Worm (Caenorhabditis elegans) whole organism, midembryonic: ENCODE measurements around the gene rnh-1.0.
A peak's percentile ranks its signal among the peaks of the same experiment; 100 is the strongest.

ENCODE experiments used
- T22C8.4 ChIP-seq: fragments of 200-800 bp; sonication (Bioruptor generic); IDR thresholded peaks from 2 replicates; pipeline ENCODE4 v1.3.6; 2022; ENCODE audit warnings: missing genetic modification characterization, missing compliant biosample characterization
- cog-1 ChIP-seq: sonication (generic microtip); optimal IDR thresholded peaks from 2 replicates; lab custom pipeline; 2016; ENCODE audit warnings: missing genetic modification characterization, missing compliant biosample characterization
- flt-1 ChIP-seq: fragments of 200-800 bp; sonication (Bioruptor generic); IDR thresholded peaks from 2 replicates; pipeline ENCODE4 v1.3.6; 2022; ENCODE audit warnings: missing genetic modification characterization, missing compliant biosample characterization
- klf-2 ChIP-seq: fragments of 200-800 bp; sonication (Bioruptor generic); conservative IDR thresholded peaks from 2 replicates; pipeline ENCODE4 v1.3.6; 2022; ENCODE audit warnings: missing genetic modification reagents, missing genetic modification characterization, missing compliant biosample characterization
- med-1 ChIP-seq: sonication (generic microtip); optimal IDR thresholded peaks from 2 replicates; lab custom pipeline; 2017; ENCODE audit warnings: missing genetic modification characterization, mild to moderate bottlenecking, missing compliant biosample characterization, antibody characterized with exemption, missing genetic modification reagents; ENCODE audit not compliant: insufficient read depth
- ref-1 ChIP-seq: fragments of 200-800 bp; sonication (Bioruptor generic); conservative IDR thresholded peaks from 2 replicates; pipeline ENCODE4 v1.3.6; 2022; ENCODE audit warnings: missing genetic modification reagents, missing genetic modification characterization, missing compliant biosample characterization
- tab-1 ChIP-seq: fragments of 200-800 bp; sonication (Bioruptor generic); IDR thresholded peaks from 2 replicates; pipeline ENCODE4 v1.3.6; 2022; ENCODE audit warnings: missing genetic modification characterization, missing compliant biosample characterization
- ztf-23 ChIP-seq: fragments of 200-800 bp; sonication (Bioruptor generic); IDR thresholded peaks from 2 replicates; pipeline ENCODE4 v1.3.6; 2022; ENCODE audit warnings: missing genetic modification reagents, missing genetic modification characterization, missing compliant biosample characterization
- ztf-29 ChIP-seq: fragments of 200-800 bp; sonication (Bioruptor generic); IDR thresholded peaks from 2 replicates; pipeline ENCODE4 v1.3.6; 2022; ENCODE audit warnings: missing genetic modification reagents, missing genetic modification characterization, missing compliant biosample characterization

rnh-1.0 gene

DNA sequence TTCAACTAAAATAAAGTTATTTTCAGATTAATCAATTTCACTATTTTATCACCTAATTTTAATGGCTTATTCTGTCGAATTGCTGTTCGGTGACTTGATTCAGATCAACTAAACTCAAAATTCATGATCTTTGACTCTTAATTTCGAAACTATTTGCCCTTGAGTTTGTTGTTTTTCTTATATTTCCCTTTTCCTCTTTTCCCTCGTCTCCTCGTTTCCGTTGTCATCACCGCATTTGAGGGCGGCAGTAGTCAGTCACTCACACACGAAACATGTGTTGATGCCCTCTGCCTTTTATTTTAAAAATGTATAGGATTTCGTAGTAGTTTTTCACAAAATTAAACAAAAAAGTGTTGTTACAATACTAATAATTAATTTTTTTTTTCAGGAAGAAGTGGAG lies at the start of gene rnh-1.0:
Gene rnh-1.0 (plus strand): TSS at position 389 of the 400 bp plus-strand sequence.
- TF ChIP-seq klf-2 (GFP tag; lab: Robert Waterston, UW) (no peak), flt-1 (GFP tag; lab: Robert Waterston, UW) (no peak), ztf-29 (no peak), med-1 (GFP tag; lab: Kevin White, UChicago) (no peak), T22C8.4 (GFP tag; lab: Robert Waterston, UW) (no peak), ref-1 (GFP tag; lab: Robert Waterston, UW) (no peak), ztf-23 (GFP tag; lab: Robert Waterston, UW) (no peak), cog-1 (tag; lab: Kevin White, UChicago) (no peak)

DNA sequence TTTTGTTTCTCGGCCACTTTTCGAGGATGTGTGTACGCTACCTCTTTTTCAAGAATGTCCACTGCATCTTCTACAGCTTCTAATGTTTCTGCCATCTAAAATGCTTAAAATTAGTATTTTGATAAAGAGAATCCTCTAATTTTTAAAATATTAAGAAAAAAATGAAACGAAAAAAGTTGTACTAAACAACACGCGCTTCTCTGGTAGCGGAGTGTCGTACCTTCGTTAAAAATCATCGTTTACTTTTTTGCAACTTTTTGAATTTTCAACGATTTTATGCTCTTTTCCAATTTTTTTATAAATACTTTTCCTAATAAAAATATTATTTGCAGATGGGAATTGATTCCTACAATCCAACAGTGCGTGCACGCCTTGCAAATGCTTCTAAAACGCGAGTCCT lies 49.4 kb upstream of the rnh-1.0 start, which contains the start of the genes gldi-11 and ZK546.2:
Gene gldi-11 (minus strand): TSS at position 95 of the 400 bp plus-strand sequence.
Gene ZK546.2 (plus strand): TSS at position 333 of the 400 bp plus-strand sequence.
- TF ChIP-seq flt-1 (GFP tag; lab: Robert Waterston, UW) (no peak), tab-1 (GFP tag; lab: Robert Waterston, UW) (no peak), ztf-29 (no peak), T22C8.4 (GFP tag; lab: Robert Waterston, UW) (no peak), ztf-23 (GFP tag; lab: Robert Waterston, UW) (no peak), cog-1 (tag; lab: Kevin White, UChicago) (no peak), ref-1 (GFP tag; lab: Robert Waterston, UW) (no peak)

DNA sequence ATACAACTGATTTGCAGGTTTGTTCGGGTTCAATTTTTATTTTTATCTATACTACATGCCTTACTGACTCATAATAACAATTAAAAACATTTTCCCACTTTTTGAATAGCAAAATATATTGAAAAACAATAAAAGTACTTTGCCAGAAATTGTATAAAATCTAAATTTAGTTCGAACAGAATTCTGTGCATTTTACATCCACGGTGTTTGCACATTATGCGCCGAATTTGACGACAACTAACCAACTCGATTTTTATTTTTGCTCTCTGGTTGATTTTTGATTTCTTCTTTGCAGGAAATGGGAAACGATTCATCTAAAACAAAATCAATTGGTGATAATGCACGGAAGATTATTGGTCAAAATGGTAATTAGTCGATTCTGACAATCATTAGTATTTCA lies 48.4 kb upstream of the rnh-1.0 start:
- TF ChIP-seq ztf-29 (no peak), klf-2 (GFP tag; lab: Robert Waterston, UW) (no peak), flt-1 (GFP tag; lab: Robert Waterston, UW) (no peak), ztf-23 (GFP tag; lab: Robert Waterston, UW) (no peak), med-1 (GFP tag; lab: Kevin White, UChicago) (no peak), T22C8.4 (GFP tag; lab: Robert Waterston, UW) (no peak), ref-1 (GFP tag; lab: Robert Waterston, UW) (no peak), cog-1 (tag; lab: Kevin White, UChicago) (no peak), tab-1 (GFP tag; lab: Robert Waterston, UW) (no peak)

DNA sequence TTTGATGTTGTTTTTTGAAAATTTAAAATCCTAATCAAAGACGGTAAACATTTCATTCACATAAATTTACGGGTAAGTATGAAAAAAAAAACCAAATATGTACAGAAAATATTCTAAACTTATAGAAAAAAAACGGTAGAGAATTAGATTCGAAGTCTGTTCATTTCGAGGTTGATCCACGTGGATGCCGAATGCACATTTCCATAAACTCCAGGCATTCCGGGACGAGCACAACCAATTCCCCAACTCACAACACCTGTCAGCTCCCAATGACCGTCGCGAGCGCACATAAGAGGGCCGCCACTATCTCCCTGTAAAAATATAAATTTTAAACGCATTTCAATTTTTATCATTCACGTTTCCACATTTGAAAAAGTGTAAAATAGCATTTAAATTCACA lies 47.0 kb upstream of the rnh-1.0 start:
- TF ChIP-seq flt-1 (GFP tag; lab: Robert Waterston, UW) (no peak), ztf-23 (GFP tag; lab: Robert Waterston, UW) (0 out of 2 replicates have a peak, but pooled peaks have one; percentile 15), cog-1 (tag; lab: Kevin White, UChicago) (no peak)

DNA sequence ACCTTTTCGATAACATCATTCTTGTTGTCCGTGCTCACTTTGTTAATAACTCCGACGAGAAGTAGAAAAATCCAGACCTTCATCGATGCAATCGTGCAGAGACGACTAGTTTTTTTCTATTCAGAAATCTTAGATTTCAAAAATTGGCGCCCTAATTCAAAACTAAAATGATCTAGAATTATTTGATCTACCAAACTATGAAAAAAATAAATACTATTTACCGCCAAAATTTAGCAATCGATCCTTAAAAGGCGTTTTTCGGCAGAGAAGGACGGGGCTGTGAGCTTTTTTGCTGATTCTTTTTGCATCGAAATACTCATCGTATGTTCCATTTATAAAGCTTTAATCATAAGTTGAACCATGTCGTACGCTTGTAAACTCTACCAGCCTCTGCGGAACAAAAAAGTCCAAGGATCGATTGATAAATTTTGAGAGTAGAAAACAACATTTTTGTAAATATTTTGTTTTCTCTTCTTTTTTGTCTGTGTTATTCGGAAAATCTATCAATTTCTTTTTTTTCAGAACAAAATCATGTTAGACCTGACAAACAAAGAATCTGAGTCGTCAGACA lies 45.7 kb upstream of the rnh-1.0 start, which contains the start of the genes try-1 and zyg-12:
Gene try-1 (minus strand): TSS at position 148 of the 571 bp plus-strand sequence.
Gene zyg-12 (plus strand): TSS at position 521 of the 571 bp plus-strand sequence.
- TF ChIP-seq T22C8.4 (GFP tag; lab: Robert Waterston, UW) (no peak), ztf-23 (GFP tag; lab: Robert Waterston, UW) (no peak), tab-1 (GFP tag; lab: Robert Waterston, UW) (no peak), klf-2 (GFP tag; lab: Robert Waterston, UW) (no peak), med-1 (GFP tag; lab: Kevin White, UChicago) (no peak), ref-1 (GFP tag; lab: Robert Waterston, UW) (no peak), ztf-29 (no peak), flt-1 (GFP tag; lab: Robert Waterston, UW) (no peak), cog-1 (tag; lab: Kevin White, UChicago) (no peak)

DNA sequence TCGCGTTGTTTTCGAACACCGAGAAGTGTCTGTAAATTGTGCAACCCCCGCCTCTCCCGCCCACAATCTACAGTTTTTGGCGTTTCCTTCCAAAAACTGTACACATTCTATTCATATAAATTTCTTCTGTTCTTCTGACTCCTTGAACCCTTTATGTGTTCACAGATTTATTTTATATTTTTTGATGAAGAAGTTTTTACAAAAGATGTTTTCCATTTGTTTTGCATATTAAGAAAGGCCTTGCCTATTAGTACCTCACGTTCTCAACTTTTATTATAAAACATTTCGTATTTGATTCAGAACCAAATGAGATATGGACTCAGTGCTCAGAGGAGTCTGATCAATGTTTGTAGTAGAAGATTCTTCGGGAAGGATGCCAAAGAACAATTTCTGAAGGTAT lies 41.8 kb upstream of the rnh-1.0 start, which contains the start of gene ndx-3:
Gene ndx-3 (plus strand): TSS at position 301 of the 400 bp plus-strand sequence.
- TF ChIP-seq flt-1 (GFP tag; lab: Robert Waterston, UW): no peak
- TF ChIP-seq med-1 (GFP tag; lab: Kevin White, UChicago): no peak
- no peak for TF ChIP-seq ref-1 (GFP tag; lab: Robert Waterston, UW)
- no peak for TF ChIP-seq klf-2 (GFP tag; lab: Robert Waterston, UW)
- no peak for TF ChIP-seq tab-1 (GFP tag; lab: Robert Waterston, UW)
- TF ChIP-seq cog-1 (tag; lab: Kevin White, UChicago): no peak
- no peak for TF ChIP-seq ztf-29
- no peak for TF ChIP-seq ztf-23 (GFP tag; lab: Robert Waterston, UW)
- TF ChIP-seq T22C8.4 (GFP tag; lab: Robert Waterston, UW): no peak

DNA sequence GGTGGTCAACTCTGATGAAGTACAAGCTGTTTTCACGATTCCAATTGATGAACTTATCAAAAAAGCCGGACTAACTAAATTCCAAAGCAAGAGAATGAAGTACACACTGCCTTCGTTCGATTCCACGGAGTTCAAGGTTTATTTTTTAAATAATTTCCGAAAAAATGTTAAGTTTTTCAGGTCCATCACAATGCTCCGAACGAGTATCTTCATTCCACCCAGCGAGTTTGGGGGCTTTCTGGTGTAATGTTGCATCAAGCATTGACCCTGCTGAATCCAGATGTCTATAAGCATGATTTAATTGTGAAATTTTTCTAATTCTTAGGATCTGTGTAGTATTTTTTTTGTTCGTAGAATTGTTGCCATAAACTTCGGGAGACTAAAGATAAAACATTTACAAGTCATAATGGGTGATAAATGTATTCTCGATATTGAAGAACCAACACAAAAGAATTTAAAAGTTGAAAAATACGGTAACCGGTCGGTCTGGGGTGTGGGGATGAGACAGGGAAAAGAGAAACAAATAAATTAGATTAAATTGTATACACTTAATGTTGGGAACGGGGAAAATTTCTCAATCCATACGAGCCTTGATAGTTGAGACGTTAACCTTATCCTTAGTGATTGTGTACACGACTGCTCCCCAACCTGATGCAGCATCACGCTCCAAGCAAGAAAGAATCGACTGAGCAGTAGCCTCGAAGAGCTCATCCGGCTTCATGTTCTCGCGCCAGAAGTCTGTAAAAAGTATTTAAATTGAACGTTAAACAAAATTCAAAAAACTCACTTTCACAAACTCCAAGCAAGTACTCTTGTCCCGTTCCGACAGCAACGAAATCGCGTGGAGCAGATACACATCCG lies 40.8 kb upstream of the rnh-1.0 start:
- TF ChIP-seq cog-1 (tag; lab: Kevin White, UChicago): no peak
- no peak for TF ChIP-seq ztf-29
- no peak for TF ChIP-seq med-1 (GFP tag; lab: Kevin White, UChicago)
- TF ChIP-seq T22C8.4 (GFP tag; lab: Robert Waterston, UW): no peak

DNA sequence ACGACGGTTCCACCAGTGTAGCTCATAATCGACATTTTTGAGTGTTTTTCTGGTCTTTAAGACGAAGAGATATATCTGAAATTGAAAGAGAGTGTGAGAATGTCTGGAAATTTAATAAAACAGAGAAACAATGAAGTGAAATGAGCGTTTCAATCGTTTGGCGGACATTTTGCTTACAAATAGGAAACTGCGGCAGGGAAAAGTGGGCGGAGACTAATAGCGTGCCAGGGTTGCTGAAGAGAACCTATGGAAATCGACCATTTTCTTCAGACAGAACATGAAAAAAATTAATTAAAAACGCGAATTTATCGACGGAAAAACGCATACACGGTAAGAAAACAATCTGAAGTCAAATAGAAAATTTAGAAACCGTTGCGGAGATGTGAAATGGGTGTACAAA lies 39.8 kb upstream of the rnh-1.0 start, which contains the start of gene pbs-3:
Gene pbs-3 (minus strand): TSS at position 75 of the 400 bp plus-strand sequence.
- TF ChIP-seq T22C8.4 (GFP tag; lab: Robert Waterston, UW) (no peak), ztf-23 (GFP tag; lab: Robert Waterston, UW) (no peak), klf-2 (GFP tag; lab: Robert Waterston, UW) (no peak), ztf-29 (no peak), ref-1 (GFP tag; lab: Robert Waterston, UW) (no peak), flt-1 (GFP tag; lab: Robert Waterston, UW) (0 out of 2 replicates have a peak, but pooled peaks have one; percentile 56), cog-1 (tag; lab: Kevin White, UChicago) (peak; percentile 12), tab-1 (GFP tag; lab: Robert Waterston, UW) (no peak), med-1 (GFP tag; lab: Kevin White, UChicago) (no peak)
